Worm (Caenorhabditis elegans): ENCODE measurements around the gene bcmo-2.

Gene bcmo-2

ce11 chrII:3911716-3912115 is 1.1 kb upstream of the bcmo-2 start, which contains the start of gene F53C3.1:
Gene F53C3.1 (plus strand): TSS chrII:3912016.
- TF ChIP-seq nhr-71 (tag; optimal IDR thresholded peaks at IDR 0.05) (no peak), nhr-237 (tag; optimal IDR thresholded peaks at IDR 0.05) (no peak), mef-2 (tag; optimal IDR thresholded peaks at IDR 0.05) (no peak), nhr-85 (tag) (no peak), ztf-11 (tag; optimal IDR thresholded peaks at IDR 0.05) (no peak), tlp-1 (tag; optimal IDR thresholded peaks at IDR 0.05) (no peak), nhr-11 (tag; optimal IDR thresholded peaks at IDR 0.05) (no peak), mep-1 (tag; optimal IDR thresholded peaks at IDR 0.05) (no peak), ceh-88 (GFP tag; IDR thresholded peaks at IDR 0.05) (no peak), lin-15B (tag; optimal IDR thresholded peaks at IDR 0.05) (no peak), sup-37 (GFP tag; optimal IDR thresholded peaks at IDR 0.05) (no peak), ceh-8 (GFP tag; optimal IDR thresholded peaks at IDR 0.05) (no peak)

DNA sequence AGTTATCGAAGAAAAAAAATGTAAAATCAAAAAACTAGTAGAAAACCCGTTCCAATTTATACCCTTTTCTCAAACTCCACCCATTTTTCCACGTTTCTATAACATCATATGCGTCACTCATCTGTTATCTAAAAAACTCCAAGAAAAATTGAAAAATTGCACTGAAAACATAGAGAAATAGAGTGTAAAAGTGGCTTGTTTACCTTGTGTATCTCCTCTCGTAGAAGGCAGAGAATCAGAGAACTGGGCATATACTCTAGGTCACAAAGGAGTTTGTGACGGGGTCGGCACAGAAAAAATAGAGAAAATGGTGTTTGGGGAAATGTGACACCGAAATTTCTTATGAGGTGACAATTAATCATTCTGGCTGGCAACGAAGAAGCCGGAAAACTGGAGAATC is 647 bp upstream of the bcmo-2 start:
- TF ChIP-seq lin-35 (GFP tag; optimal IDR thresholded peaks at IDR 0.05) (peak in 1 of 2 experiments; percentile 46), ceh-82 (tag; optimal IDR thresholded peaks at IDR 0.05) (peak in 1 of 3 experiments; percentile 23), elt-2 (tag; optimal IDR thresholded peaks at IDR 0.05) (peak; percentile 85), efl-1 (optimal IDR thresholded peaks at IDR 0.05) (no peak), efl-1 (GFP tag; optimal IDR thresholded peaks at IDR 0.05 in 1 of 2) (peak in 1 of 2 experiments; percentile 44), ets-5 (GFP tag; IDR thresholded peaks at IDR 0.05) (no peak), unc-62 (GFP tag; optimal IDR thresholded peaks at IDR 0.05) (no peak), C16A3.4 (tag; optimal IDR thresholded peaks at IDR 0.05) (peak; percentile 4), jun-1 (tag; optimal IDR thresholded peaks at IDR 0.05) (no peak), nhr-20 (tag; optimal IDR thresholded peaks at IDR 0.05) (peak; percentile 56), lin-14 (GFP tag; optimal IDR thresholded peaks at IDR 0.05) (peak; percentile 67), sptf-1 (tag; optimal IDR thresholded peaks at IDR 0.05) (no peak), lir-3 (tag; optimal IDR thresholded peaks at IDR 0.05; ENCODE audit: poor library complexity) (no peak), pqm-1 (tag; optimal IDR thresholded peaks at IDR 0.05) (no peak), nhr-77 (tag; optimal IDR thresholded peaks at IDR 0.05) (peak; percentile 21), nhr-19 (GFP tag; conservative IDR thresholded peaks at IDR 0.05) (0 out of 2 replicates have a peak, but pooled peaks have one; percentile 16), unc-130 (tag; optimal IDR thresholded peaks at IDR 0.05) (no peak), aha-1 (tag; optimal IDR thresholded peaks at IDR 0.05) (no peak), tlp-1 (tag; optimal IDR thresholded peaks at IDR 0.05) (no peak), vab-15 (tag; optimal IDR thresholded peaks at IDR 0.05) (no peak), nhr-90 (tag; optimal IDR thresholded peaks at IDR 0.05; ENCODE audit: poor library complexity) (peak; percentile 32), lin-13 (GFP tag; optimal IDR thresholded peaks at IDR 0.05) (no peak), nhr-71 (tag; optimal IDR thresholded peaks at IDR 0.05) (peak; percentile 20), nhr-237 (tag; optimal IDR thresholded peaks at IDR 0.05) (no peak)

- no peak for TF ChIP-seq pag-3 (tag; optimal IDR thresholded peaks at IDR 0.05; ENCODE audit: borderline replicate concordance, insufficient read depth)
- TF ChIP-seq nhr-85 (tag): no peak
- no peak for TF ChIP-seq lir-3 (tag; optimal IDR thresholded peaks at IDR 0.05; ENCODE audit: poor library complexity)
- TF ChIP-seq egl-13 (tag; optimal IDR thresholded peaks at IDR 0.05): no peak
- no peak for TF ChIP-seq zip-4 (GFP tag; optimal IDR thresholded peaks at IDR 0.05)
- no peak for TF ChIP-seq ceh-63 (GFP tag; optimal IDR thresholded peaks at IDR 0.05)
- TF ChIP-seq elt-3 (tag; optimal IDR thresholded peaks at IDR 0.05): no peak
- no peak for TF ChIP-seq unc-62 (GFP tag; optimal IDR thresholded peaks at IDR 0.05)
- TF ChIP-seq mab-9 (GFP tag; IDR thresholded peaks at IDR 0.05): no peak
- TF ChIP-seq egl-27 (tag; optimal IDR thresholded peaks at IDR 0.05): no peak
- TF ChIP-seq nhr-84 (tag; optimal IDR thresholded peaks at IDR 0.05): no peak
- no peak for TF ChIP-seq dpl-1 (GFP tag; optimal IDR thresholded peaks at IDR 0.05)
- TF ChIP-seq sptf-1 (tag; optimal IDR thresholded peaks at IDR 0.05): no peak
- TF ChIP-seq aha-1 (tag; optimal IDR thresholded peaks at IDR 0.05): no peak
- no peak for TF ChIP-seq hpl-2 (GFP tag; optimal IDR thresholded peaks at IDR 0.05)
- TF ChIP-seq nhr-47 (tag; optimal IDR thresholded peaks at IDR 0.05): no peak
- TF ChIP-seq unc-86 (tag; optimal IDR thresholded peaks at IDR 0.05): no peak
- no peak for TF ChIP-seq ces-1 (GFP tag; optimal IDR thresholded peaks at IDR 0.05)
Observed at ce11 chrII:3909301-3909700, 1.3 kb downstream of the bcmo-2 start.
